Fruit fly (Drosophila melanogaster): ENCODE measurements around the gene CG33648.

Gene CG33648

DNA sequence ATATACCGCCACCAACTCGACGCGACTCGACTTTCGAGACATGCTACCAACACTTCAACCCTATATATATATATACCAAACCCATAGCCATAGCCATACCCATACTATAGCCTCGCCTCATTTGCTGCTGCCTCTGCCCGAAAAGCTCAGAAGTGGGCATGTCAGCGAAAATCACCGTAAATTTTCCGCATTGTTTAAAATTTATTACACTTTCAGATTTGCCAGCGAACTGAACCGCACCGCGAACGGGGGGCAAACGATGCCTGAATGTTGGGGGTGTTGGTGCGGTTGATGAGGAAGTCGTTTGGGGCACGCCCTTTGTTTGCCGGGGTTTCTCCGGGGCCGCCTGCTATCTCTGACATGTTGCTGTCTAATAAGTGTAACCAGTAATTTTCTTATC, at the start of gene CG33648:
CG33648 (plus strand) TSS at position 69 of the 400 bp plus-strand sequence.
- peak; percentile 67 for TF ChIP-seq noc (tag; optimal IDR thresholded peaks at IDR 0.05)

DNA sequence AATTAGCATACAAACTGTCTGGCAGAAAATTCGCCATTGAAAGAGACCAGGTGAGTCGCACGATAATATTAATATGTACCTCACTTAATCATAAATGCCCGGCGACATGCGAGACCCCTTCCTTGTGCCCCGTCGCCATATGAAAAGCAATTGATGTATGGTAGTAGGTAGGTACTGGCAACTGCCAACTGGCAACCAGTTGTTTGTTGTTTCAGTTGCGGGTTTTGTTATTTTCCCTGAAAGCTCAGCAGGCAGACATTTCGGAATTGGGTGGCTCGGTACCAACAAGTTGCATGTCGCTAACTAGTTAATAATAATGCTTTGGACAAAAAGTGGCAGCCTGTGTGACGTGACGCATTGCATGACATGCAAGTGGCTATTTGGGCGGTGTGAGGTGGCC, 49.7 kb upstream of the CG33648 start:
- peak; percentile 32 for TF ChIP-seq noc (tag; optimal IDR thresholded peaks at IDR 0.05)

DNA sequence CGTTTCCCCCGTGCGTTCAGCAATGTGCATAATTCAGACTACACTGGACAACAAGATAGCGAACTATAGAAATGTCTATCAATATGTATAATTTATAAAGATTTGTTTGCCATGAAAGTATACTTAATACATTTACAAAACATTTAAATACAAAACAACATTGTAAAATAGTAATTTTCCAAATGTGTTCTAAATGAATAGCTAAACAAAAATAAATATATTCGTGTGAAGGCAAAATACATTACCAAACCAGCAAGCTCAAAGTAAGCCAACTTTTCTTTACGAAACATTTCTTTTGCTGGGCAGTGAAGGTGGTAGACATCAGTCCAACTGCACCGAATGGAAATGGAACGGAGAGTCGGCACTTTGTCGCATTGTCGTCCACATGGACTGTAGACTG, 49.1 kb upstream of the CG33648 start:
- peak; percentile 39 for TF ChIP-seq noc (tag; optimal IDR thresholded peaks at IDR 0.05)

DNA sequence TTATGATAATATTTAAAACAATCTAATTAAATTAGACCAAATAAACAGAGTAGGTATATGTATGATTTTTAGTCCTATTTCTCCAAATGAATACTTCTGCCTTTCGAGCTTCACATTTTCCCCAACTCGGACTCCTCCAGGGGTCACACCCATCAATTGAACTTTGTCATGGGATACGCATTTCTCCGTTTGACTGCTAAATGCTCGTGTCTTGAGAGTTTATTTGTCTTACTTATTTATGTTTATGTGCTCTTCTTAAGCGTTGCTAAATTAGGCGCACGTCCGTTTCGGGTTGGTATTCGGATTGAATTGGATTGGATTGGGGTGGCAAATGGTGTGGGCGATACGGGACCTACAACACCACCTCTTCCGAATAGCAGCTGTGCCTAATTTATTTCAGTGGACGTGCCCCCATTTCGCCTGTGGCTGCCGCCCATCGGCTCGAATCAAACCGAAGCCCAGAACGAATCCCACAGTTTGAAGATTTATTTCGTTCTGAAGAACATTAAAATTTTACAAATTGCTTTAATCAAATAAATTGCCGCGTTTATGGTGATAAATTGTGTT, 47.5 kb upstream of the CG33648 start:
- no peak for TF ChIP-seq noc (tag; optimal IDR thresholded peaks at IDR 0.05)

DNA sequence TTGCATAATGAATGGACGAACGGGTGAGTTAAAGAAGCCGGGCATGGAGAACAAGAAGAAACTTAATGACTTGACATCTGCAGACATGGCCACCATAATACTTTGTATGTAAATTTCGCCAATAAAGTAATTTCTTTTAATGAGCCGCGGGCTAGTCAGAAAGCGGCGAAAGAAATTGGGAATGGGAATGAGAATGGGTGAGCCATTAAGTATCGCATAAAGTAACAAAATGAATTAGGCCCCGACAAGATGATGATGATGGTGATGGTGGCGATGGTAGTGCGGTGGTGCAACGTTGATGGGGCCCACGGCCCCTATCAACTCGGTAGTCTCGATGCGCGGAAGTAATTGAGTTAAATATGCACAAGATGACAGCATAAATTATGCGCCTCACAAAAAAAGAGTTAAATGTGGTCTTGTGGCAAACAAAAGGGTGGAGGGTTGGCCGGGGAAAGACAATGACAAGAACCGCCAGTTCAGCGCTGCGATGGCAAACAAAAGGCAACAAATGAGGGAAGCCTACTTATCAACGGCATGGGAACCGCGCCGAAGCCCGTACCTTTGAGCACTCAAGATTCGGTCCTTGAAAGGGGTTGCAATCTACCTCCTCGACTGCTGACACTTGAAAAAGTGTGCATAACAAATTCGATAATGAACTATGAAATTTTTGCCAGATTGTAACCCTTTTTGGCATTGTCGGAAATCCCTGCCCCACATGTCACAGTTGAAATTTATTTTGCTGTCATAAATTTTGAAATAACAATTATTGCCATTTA, 46.5 kb upstream of the CG33648 start:
- TF ChIP-seq noc (tag; optimal IDR thresholded peaks at IDR 0.05): peak; percentile 5

DNA sequence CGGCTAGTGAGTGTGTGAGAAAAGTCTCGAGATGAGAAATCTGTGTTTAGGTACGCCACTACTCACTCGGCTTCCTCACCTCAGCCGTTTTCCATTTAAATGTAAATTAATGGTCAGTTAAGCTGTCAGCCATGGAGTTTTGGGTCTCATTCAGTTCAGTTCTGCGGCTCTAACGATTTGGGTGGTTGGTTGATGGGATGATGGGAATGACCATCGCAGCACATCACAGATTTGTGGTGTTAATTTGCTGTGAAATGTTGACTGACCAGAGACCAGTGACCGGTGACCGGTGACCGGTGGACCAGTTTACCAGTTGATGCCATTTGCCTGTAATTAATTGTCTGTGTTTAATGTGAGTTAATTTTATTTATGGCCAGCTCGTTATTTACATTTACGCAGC, 45.2 kb upstream of the CG33648 start:
- TF ChIP-seq noc (tag; optimal IDR thresholded peaks at IDR 0.05): no peak

DNA sequence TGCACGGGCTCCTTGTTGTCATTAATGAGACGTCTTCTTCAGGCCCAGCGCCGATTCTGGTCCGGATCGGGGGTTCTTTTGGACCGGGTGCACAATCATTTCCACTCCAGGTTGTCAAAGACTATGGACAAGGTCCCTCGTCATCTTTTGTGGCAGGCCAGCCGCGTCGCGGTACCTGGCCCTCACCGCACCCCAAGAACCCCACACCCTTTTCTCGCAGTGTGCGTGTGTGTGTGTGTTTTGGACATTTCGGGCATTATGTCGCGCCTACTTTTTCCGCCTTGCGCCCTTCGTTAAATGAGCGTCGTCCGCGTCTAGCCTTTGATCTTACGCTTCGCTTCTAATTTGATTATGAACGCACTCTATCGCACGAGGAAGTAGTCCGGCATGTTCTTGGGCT, 40.7 kb upstream of the CG33648 start:
- no peak for TF ChIP-seq noc (tag; optimal IDR thresholded peaks at IDR 0.05)

DNA sequence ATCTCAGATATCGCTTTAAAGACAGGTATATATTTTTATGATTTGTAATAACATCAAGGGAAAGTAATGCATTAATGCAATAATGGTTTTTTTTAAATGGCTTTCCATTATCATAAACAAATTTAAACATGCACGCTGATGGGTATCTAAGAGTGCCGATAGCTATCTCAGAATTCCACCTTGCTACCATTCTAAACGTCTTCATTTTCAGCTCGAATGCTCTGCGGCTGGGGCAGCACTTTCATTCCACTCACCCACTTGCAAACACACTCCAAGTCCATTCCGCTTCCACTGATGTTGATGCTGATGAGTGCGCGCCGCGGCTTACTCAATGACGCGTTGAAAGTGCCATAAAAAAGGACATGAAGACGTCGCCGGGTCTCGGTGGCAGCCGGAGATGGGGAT, 40.2 kb upstream of the CG33648 start:
- no peak for TF ChIP-seq noc (tag; optimal IDR thresholded peaks at IDR 0.05)

DNA sequence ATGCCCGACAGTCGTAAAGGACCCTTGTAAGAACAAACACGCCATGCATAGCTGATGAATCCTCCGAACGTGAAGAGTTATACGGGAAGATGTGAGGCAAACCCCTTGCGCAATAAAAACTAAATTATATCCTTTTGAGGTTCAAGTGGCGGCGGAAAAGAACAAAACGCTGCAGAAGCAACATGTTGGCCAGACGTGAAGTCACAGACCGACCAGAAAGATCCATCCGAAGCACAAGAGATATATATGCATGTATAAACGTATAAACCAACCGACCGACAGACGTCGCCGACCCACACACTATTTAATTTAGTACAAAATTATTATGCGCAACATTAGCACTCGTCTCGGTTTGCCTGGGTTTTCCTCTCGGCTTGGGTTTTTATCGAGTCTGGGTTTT, 39.2 kb upstream of the CG33648 start:
- TF ChIP-seq noc (tag; optimal IDR thresholded peaks at IDR 0.05): no peak

DNA sequence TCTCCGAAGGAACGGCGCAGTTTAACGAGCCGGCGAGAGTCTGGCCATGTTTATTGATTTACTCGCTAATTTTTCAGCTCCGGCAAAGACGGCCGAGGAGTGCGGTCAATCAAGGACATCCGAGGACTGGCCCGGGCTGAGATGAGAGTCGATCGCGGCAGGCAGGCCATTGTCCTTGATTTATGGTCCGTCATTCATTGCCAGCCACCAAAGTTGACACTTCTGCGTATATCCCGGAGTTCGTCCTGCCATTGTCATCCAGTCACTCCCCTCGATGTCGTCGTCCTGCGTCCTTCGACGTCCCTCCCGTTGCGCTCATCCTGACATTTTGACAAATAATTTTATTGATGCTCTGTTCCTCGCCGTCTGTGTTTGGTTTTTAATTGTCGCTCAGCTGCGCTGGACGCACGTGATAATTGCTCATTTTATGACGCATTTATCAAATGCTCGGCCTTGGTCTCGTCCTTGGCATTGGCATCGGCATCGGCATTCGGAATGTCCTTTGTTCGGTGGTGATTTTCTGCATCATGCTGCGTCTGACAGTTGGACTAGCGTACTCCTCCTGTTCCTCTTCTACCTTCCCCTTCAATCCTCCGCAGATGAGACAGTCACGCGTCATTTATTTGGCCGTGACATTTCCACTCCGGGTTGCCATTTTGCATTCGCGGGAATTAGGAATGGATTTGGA, 37.9 kb upstream of the CG33648 start:
- TF ChIP-seq noc (tag; optimal IDR thresholded peaks at IDR 0.05): no peak

DNA sequence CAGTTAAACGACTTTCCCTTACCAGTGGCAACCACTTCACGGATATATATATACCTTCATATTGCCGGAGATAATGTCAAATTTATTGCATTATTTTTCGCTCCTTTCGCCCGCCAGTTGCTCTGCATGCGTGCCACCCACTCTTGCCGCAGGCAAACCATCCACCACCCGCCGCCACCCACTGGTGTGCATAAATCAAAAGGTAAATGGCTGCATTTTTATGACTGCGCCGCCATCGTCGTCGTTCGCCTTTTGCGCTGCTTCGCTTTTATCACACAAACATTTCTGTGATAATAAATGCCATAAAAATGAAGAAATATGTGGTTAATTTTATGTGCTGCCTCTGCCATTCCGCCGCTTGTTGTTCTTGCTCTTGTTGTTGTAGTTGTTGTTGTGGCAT, 36.0 kb upstream of the CG33648 start:
- no peak for TF ChIP-seq noc (tag; optimal IDR thresholded peaks at IDR 0.05)

DNA sequence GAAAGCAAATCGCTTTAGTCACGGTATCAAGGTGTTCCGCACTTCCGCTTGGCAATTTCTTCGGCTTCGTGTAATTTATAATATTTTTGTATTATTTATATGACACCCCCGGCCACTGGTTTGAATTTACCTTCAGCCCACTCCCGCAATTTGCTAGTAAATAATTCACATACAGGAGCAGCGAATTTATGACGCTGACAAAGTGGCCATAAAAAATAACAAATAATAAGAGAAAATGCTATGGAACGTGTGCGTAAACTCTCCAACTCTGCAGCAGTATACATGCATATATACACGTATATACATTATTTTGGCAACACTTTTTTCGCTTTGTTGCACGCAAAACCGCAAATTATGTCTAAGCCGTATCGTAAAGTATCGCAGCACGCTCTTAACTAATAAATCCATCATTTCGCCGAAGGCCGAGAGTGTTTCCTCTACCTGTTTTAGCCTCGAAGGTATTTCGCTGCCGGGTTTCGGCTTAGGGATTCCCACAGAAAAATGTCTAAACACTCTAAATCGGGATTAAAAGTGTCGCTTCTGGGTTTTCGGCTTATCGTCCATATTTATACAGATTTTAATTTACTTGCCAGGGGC, 35.1 kb upstream of the CG33648 start:
- TF ChIP-seq noc (tag; optimal IDR thresholded peaks at IDR 0.05): peak; percentile 85

DNA sequence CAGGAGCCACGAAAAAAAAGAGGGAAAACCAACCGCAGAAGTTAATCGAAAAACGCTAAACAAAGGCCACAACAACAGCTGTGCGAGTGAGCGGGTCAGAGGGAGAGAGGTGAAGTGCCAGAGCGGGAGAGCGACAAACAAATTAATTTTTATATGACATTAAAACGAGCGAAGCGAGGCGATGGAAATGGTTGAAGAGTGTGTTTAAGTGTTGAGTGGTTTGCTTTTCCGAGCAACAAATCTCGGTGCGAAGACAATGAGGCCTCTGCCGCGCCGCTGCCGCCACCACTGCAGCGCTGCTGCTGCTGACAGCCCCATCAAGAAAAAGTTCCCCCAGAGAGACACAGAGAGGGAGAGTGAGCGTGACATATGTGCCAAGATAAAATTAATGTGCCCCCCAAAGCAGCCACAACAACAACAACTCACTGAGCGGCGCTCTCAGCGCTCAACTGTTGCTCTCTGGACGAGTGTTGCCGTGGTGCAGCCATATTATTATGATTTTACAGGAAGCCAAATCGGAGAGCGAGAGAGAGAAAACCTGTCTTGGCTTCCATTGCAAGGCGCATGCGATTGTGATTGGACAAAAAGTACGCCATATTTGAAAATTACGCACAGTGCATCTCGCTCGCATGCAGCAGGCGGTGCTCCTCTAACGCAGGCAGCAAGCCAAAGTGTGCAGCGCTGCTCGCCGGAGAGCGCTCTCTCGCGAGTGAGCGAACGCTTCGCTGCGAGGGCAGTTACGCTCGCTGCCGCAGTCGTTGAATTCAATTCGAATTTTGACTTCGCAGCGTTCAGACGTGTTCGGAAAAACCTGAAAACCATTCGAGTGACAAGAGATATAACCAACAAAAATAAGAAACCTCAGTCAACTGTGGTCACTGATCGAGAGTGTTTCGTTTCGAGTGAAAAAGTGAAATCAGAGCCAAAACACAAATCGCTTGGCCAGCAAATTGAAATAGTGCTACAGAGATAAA, 33.7 kb upstream of the CG33648 start, which contains the start of gene noc:
noc (plus strand) TSS at position 763 of the 974 bp plus-strand sequence.
- TF ChIP-seq noc (tag; optimal IDR thresholded peaks at IDR 0.05): peak; percentile 92

DNA sequence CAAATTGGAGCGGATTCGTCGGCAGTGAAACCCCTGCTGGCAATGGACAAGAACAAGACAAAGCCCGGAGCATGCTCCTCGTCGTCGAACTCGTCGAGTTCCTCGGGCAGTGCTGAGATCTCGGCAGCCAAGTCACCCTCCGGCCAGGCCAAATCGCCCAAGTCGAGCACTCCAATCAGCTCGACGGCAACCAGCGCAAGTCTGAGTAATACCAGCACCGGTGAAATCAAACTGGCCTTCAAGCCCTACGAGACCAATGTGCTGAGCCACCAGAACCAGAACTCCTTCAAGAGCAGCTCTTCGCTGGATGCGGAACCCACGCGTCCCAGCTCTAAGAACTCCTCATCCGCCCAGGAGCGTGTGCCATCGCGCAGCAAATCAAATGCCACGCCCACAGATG, 32.4 kb upstream of the CG33648 start:
- no peak for TF ChIP-seq noc (tag; optimal IDR thresholded peaks at IDR 0.05)

DNA sequence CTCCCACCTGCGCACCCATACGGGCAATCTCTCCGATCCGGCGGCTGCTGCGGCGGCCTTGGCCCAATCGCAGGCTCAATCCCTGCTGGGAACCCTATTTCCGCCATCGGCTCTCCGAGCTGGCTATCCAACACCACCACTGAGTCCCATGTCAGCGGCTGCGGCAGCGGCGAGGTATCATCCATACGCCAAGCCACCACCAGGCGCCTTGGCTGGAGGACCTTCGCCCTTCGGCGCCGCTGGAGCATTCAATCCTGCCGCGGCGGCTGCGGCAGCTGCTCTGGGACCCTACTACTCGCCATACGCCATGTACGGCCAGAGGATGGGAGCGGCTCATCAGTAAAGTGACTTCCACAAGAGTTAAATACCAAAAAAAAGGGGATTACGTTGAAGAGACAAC, 31.3 kb upstream of the CG33648 start:
- no peak for TF ChIP-seq noc (tag; optimal IDR thresholded peaks at IDR 0.05)
